Worm (Caenorhabditis elegans) whole organism, early embryonic: Measurements from ENCODE around the gene oac-21.

Experiments
- B0310.2 ChIP-seq: sonication (generic microtip); optimal IDR thresholded peaks from 2 replicates; lab custom pipeline; 2016; ENCODE audit warnings: mild to moderate bottlenecking, missing genetic modification characterization, missing compliant biosample characterization
- F13C5.2 ChIP-seq: sonication (generic microtip); optimal IDR thresholded peaks from 2 replicates; lab custom pipeline; 2017; ENCODE audit warnings: mild to moderate bottlenecking, missing genetic modification characterization, inconsistent platforms, missing compliant biosample characterization
- aly-1 ChIP-seq: sonication (generic microtip); optimal IDR thresholded peaks from 2 replicates; lab custom pipeline; 2016; ENCODE audit warnings: missing genetic modification characterization, missing compliant biosample characterization
- ama-1 ChIP-seq: fragments of 150-350 bp; optimal IDR thresholded peaks from 2 replicates; lab custom pipeline; 2014
- ceh-13 ChIP-seq: fragments of 200-800 bp; sonication (Bioruptor generic); optimal IDR thresholded peaks from 2 replicates; lab custom pipeline; 2018; ENCODE audit warnings: mild to moderate bottlenecking, missing genetic modification characterization, missing compliant biosample characterization
- ceh-36 ChIP-seq: sonication (generic microtip); optimal IDR thresholded peaks from 2 replicates; lab custom pipeline; 2016; ENCODE audit warnings: missing genetic modification characterization, inconsistent platforms, missing compliant biosample characterization
- ets-7 ChIP-seq: sonication (generic microtip); optimal IDR thresholded peaks from 2 replicates; lab custom pipeline; 2016; ENCODE audit warnings: missing genotype, missing genetic modification characterization, missing compliant biosample characterization
- flt-1 ChIP-seq: fragments of 200-800 bp; sonication (Bioruptor generic); IDR thresholded peaks from 2 replicates; pipeline ENCODE4 v1.3.6; 2022; ENCODE audit warnings: missing genetic modification characterization, missing compliant biosample characterization
- hmbx-1 ChIP-seq: sonication (generic microtip); optimal IDR thresholded peaks from 2 replicates; lab custom pipeline; 2016; ENCODE audit warnings: mild to moderate bottlenecking, missing genetic modification characterization, missing compliant biosample characterization
- hmg-4 ChIP-seq: fragments of 200-800 bp; sonication (Bioruptor generic); optimal IDR thresholded peaks from 2 replicates; lab custom pipeline; 2018; ENCODE audit warnings: mild to moderate bottlenecking, missing genetic modification characterization, missing compliant biosample characterization
- hnd-1 ChIP-seq: sonication (generic microtip); optimal IDR thresholded peaks from 2 replicates; lab custom pipeline; 2016; ENCODE audit warnings: missing genetic modification characterization, missing compliant biosample characterization
- pes-1 ChIP-seq: fragments of 200-800 bp; sonication (Bioruptor generic); IDR thresholded peaks from 2 replicates; pipeline ENCODE4 v1.3.6; 2022; ENCODE audit warnings: missing genetic modification reagents, missing genetic modification characterization, missing compliant biosample characterization
- scrt-1 ChIP-seq: fragments of 200-800 bp; sonication (Bioruptor generic); IDR thresholded peaks from 2 replicates; pipeline ENCODE4 v1.3.6; 2022; ENCODE audit warnings: missing genetic modification characterization, missing compliant biosample characterization
- sea-1 ChIP-seq: fragments of 200-800 bp; sonication (Bioruptor generic); conservative IDR thresholded peaks from 2 replicates; pipeline ENCODE4 v1.3.6; 2022; ENCODE audit warnings: missing genetic modification characterization, missing compliant biosample characterization
- tbx-11 ChIP-seq: fragments of 200-800 bp; sonication (Bioruptor generic); IDR thresholded peaks from 2 replicates; pipeline ENCODE4 v1.3.6; 2022; ENCODE audit warnings: missing genetic modification characterization, missing compliant biosample characterization
- tbx-37 ChIP-seq: fragments of 200-800 bp; sonication (Bioruptor generic); conservative IDR thresholded peaks from 2 replicates; pipeline ENCODE4 v1.3.6; 2022; ENCODE audit warnings: missing genetic modification reagents, missing genetic modification characterization, missing compliant biosample characterization
- tra-4 ChIP-seq: sonication (generic microtip); optimal IDR thresholded peaks from 2 replicates; lab custom pipeline; 2017; ENCODE audit warnings: missing genetic modification characterization, missing compliant biosample characterization

The oac-21 gene

DNA sequence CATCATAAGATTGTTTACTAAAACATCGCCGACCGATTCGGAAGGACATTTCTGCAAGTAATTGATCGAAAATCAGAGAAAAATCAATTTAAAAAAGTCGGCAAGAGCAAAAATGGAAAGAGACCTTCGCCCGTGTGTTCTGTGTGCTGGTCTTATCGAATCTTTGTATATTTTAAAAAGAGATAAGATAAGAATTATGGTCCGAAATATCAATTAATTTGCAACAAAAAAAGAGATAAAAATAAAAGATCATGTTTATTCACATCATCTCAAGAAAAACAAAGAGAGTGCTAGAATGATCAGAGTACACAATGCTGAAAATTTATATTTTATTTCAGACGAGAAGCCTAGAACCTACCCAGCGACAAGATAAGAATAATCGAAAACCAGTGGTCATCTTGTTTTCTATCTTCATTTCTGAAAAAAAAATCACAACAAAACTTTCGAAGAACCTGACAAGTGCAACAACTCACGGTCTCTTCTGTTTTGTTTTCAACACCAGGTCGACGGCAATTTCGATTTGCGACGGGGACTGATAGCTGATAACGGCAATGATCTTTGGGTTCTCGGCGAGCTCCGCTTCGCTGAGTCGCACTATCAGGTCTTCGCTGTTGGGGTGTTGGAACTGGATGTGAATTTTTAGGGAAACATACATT is 10.7 kb upstream of the oac-21 start, which contains the start of gene F37C4.6:
F37C4.6 (minus strand) TSS at position 51 of the 656 bp plus-strand sequence.
- no peak for TF ChIP-seq aly-1 (tag; lab: Kevin White, UChicago)
- no peak for TF ChIP-seq ets-7 (tag; lab: Kevin White, UChicago)
- TF ChIP-seq scrt-1 (GFP tag; lab: Robert Waterston, UW), result no peak
- no peak for TF ChIP-seq B0310.2 (tag; lab: Kevin White, UChicago)
- TF ChIP-seq F13C5.2 (tag; lab: Kevin White, UChicago), result no peak
- TF ChIP-seq tra-4 (tag; lab: Kevin White, UChicago), result no peak
- TF ChIP-seq tbx-37, result no peak
- TF ChIP-seq sea-1 (GFP tag; lab: Robert Waterston, UW), result no peak
- TF ChIP-seq hmbx-1, result no peak
- no peak for TF ChIP-seq ama-1
- no peak for TF ChIP-seq pes-1 (GFP tag; lab: Robert Waterston, UW)
- no peak for TF ChIP-seq ceh-13 (GFP tag; lab: Kevin White, UChicago)
- no peak for TF ChIP-seq flt-1
- TF ChIP-seq tbx-11 (GFP tag; lab: Robert Waterston, UW), result no peak

DNA sequence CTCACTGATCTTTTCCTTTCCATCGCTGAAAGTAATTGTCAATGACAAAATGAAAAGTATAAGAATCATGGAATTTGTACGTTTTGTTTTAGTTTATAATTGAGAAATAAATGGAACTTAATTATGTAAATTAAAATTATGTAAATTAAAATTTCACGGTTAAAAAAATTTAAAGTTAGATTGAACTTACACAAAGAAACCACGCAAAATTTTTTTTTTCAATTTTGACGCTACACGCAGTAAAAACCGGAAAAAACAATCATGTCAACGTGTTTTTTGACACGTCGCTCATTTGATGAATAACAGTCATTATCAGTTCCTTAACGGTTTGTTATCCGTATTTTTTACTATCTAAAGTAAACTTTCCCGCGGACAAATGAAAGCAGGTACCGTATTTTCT is 7.9 kb upstream of the oac-21 start, which contains the start of the genes F37C4.8 and oac-23:
F37C4.8 (minus strand) TSS at position 101 of the 400 bp plus-strand sequence.
oac-23 (plus strand) TSS at position 323 of the 400 bp plus-strand sequence.
- no peak for TF ChIP-seq ama-1
- no peak for TF ChIP-seq tbx-11 (GFP tag; lab: Robert Waterston, UW)
- TF ChIP-seq sea-1 (GFP tag; lab: Robert Waterston, UW), result no peak
- no peak for TF ChIP-seq pes-1 (GFP tag; lab: Robert Waterston, UW)
- TF ChIP-seq aly-1 (tag; lab: Kevin White, UChicago), result no peak
- no peak for TF ChIP-seq ceh-36 (tag; lab: Kevin White, UChicago)
- TF ChIP-seq tbx-37, result no peak
- no peak for TF ChIP-seq B0310.2 (tag; lab: Kevin White, UChicago)
- no peak for TF ChIP-seq scrt-1 (GFP tag; lab: Robert Waterston, UW)
- TF ChIP-seq hmbx-1, result no peak
- no peak for TF ChIP-seq F13C5.2 (tag; lab: Kevin White, UChicago)
- TF ChIP-seq tra-4 (tag; lab: Kevin White, UChicago), result no peak
- no peak for TF ChIP-seq flt-1
- TF ChIP-seq hnd-1 (tag; lab: Kevin White, UChicago), result no peak
- TF ChIP-seq hmg-4 (GFP tag; lab: Kevin White, UChicago), result no peak

DNA sequence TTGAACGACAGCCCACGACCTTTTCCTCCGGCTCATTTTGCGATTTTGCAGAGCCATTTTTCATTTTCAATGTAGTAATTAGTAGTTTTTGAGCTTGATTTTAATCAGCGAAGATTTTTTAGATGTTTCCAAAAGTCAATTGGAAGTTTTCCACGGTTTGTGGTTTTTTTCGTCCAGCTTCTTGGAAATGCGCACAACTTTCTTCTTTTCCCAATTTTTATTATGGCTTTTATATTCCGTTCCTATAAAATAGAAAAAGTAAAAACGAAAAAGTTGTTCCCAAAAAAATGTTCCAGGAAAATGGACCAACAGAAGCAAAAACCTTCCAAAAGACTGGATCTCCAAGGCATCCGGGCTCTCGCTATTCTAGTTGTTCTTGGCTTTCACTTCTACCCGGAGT is 3.7 kb upstream of the oac-21 start, which contains the start of gene oac-22:
oac-22 (plus strand) TSS at position 301 of the 400 bp plus-strand sequence.
- TF ChIP-seq ceh-13 (GFP tag; lab: Kevin White, UChicago) (no peak), ceh-36 (tag; lab: Kevin White, UChicago) (no peak), F13C5.2 (tag; lab: Kevin White, UChicago) (no peak), tra-4 (tag; lab: Kevin White, UChicago) (no peak), sea-1 (GFP tag; lab: Robert Waterston, UW) (no peak), scrt-1 (GFP tag; lab: Robert Waterston, UW) (no peak), hmg-4 (GFP tag; lab: Kevin White, UChicago) (no peak), tbx-37 (no peak), ets-7 (tag; lab: Kevin White, UChicago) (no peak), pes-1 (GFP tag; lab: Robert Waterston, UW) (no peak), B0310.2 (tag; lab: Kevin White, UChicago) (no peak), ama-1 (no peak)

DNA sequence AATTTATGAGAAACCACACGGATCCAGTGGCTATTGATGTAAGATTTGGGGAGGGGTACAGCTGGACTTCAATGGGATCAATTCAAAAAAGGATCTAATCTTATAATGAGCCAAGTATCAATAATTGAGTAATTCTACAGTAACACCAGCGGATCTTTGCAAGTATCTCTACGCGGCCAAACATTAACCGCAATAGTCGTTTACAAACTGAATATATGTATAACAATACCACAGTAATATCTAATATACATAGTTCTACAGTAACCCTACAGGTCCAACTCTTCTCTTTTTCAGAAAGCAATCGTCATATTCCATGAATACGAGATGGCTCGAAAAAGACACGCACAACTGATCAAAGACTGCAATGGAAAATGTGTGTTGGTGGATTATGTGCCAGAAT is 3.0 kb downstream of the oac-21 start, which contains the start of gene F56D6.9:
F56D6.9 (plus strand) TSS at position 301 of the 400 bp plus-strand sequence.
- TF ChIP-seq F13C5.2 (tag; lab: Kevin White, UChicago), result no peak
- TF ChIP-seq B0310.2 (tag; lab: Kevin White, UChicago), result no peak
- TF ChIP-seq tbx-11 (GFP tag; lab: Robert Waterston, UW), result no peak

DNA sequence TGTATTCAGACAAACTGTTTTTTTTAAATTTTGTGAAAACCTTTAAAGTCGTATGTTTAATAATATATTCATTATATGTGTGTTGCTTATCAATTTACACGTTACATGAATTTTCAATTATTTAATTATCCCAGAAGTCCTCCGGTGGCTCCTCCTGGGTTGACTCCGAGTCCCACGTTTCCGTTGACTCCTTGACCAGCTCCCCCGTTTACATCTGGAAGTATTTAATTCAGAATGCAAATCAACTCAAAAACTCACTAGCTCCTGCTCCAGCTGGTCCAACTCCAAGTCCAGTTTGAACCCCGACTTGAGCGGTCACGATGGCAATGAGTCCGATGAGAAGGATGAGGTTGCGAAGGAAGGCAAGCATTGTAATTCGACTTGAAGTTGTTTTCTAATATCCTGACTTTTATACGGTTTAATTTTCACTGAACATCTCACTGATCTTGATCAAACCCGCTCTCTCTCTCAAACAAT is 5.0 kb downstream of the oac-21 start, which contains the start of gene F56D6.8:
F56D6.8 (minus strand) TSS at position 427 of the 477 bp plus-strand sequence.
- TF ChIP-seq aly-1 (tag; lab: Kevin White, UChicago) (no peak), pes-1 (GFP tag; lab: Robert Waterston, UW) (no peak)

DNA sequence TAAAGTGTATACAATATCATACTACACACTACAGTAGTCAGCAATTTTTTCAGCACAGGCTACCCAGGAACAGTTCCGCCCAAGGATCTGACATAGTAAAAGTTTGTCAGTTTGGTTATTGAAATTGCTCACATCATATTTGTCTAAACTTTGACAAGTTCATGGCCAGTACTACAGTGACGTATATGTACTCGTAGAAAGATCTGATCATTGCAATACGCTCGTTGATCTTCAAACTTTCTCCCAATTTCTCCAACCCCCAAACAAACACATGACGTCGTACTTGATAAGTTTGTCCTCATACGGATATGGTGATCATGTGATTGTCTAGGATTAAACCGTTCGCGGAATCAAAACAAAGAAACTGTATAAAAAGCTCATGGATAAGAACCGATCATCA is 5.7 kb downstream of the oac-21 start, which contains the start of gene dct-8:
dct-8 (plus strand) TSS at position 301 of the 400 bp plus-strand sequence.
- TF ChIP-seq scrt-1 (GFP tag; lab: Robert Waterston, UW), result no peak
- TF ChIP-seq flt-1, result no peak
- no peak for TF ChIP-seq tra-4 (tag; lab: Kevin White, UChicago)
- no peak for TF ChIP-seq F13C5.2 (tag; lab: Kevin White, UChicago)
- TF ChIP-seq hnd-1 (tag; lab: Kevin White, UChicago), result no peak
- no peak for TF ChIP-seq hmg-4 (GFP tag; lab: Kevin White, UChicago)

DNA sequence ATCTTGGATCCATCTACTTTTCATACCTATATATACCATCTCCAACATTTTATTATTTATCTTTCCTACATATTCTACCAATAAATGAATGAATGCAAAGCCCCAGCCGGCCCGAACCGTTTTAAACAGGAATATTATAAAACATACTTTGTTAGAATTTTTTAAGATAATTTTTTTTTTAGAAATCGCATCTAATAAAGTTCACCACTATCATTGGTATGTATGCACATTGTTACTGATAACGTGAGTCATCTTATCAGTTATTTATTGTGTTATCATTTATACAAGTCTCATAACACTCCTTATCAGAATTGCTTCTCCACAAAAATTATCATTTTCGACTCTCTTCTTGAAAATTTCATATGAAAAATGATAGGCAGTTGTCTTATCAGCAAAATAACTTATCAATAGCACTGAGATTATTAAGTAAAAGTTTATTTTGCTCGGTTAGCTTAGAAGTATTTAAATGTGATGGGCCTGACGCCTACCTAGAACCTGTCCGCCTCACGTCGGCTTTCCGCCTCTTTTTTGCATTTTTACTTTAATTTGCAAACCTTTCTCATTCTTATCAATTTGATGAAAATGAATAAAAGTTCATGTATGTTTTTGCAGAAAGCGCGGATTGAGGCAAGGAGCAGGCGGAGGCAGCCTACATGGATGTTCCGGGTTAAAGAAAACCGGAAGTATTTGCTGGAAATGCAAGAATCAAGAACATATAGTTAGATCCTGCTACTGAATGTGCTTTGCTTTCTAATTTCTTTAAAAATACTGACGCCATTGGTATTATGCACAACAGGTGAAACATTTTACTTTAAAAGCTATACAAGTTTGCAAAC is 10.9 kb downstream of the oac-21 start, which contains the start of gene srz-62:
srz-62 (plus strand) TSS at position 786 of the 836 bp plus-strand sequence.
- no peak for TF ChIP-seq hnd-1 (tag; lab: Kevin White, UChicago)
- TF ChIP-seq tra-4 (tag; lab: Kevin White, UChicago), result no peak
- no peak for TF ChIP-seq ets-7 (tag; lab: Kevin White, UChicago)
- TF ChIP-seq ceh-36 (tag; lab: Kevin White, UChicago), result no peak
- TF ChIP-seq B0310.2 (tag; lab: Kevin White, UChicago), result no peak
- no peak for TF ChIP-seq ceh-13 (GFP tag; lab: Kevin White, UChicago)
- TF ChIP-seq tbx-11 (GFP tag; lab: Robert Waterston, UW), result no peak
- no peak for TF ChIP-seq sea-1 (GFP tag; lab: Robert Waterston, UW)
- TF ChIP-seq F13C5.2 (tag; lab: Kevin White, UChicago), result no peak
- no peak for TF ChIP-seq tbx-37
- TF ChIP-seq scrt-1 (GFP tag; lab: Robert Waterston, UW), result no peak
- TF ChIP-seq hmg-4 (GFP tag; lab: Kevin White, UChicago), result no peak
- no peak for TF ChIP-seq ama-1
- no peak for TF ChIP-seq aly-1 (tag; lab: Kevin White, UChicago)
